Fruit fly (Drosophila melanogaster): ENCODE results near the gene CG34367.
A peak's percentile ranks its signal among the peaks of the same experiment; 100 is the strongest.

The CG34367 gene

dm6 chr2L:10396488-10396824 is 42.8 kb upstream of the CG34367 start, which contains the start of gene Cnot4 (continued):
- no peak for TF ChIP-seq br (optimal IDR thresholded peaks at IDR 0.05)
- no peak for TF ChIP-seq da (GFP tag; optimal IDR thresholded peaks at IDR 0.05)
- TF ChIP-seq Atf3 (GFP tag; optimal IDR thresholded peaks at IDR 0.05): no peak
- TF ChIP-seq Adf1 (GFP tag; IDR thresholded peaks at IDR 0.05): no peak
- no peak for TF ChIP-seq Fer2 (tag; optimal IDR thresholded peaks at IDR 0.05)
- TF ChIP-seq eyg (GFP tag; optimal IDR thresholded peaks at IDR 0.05): no peak
- no peak for TF ChIP-seq Pdp1 (GFP tag; optimal IDR thresholded peaks at IDR 0.05)
- TF ChIP-seq repo (GFP tag; optimal IDR thresholded peaks at IDR 0.05): no peak
- no peak for TF ChIP-seq CrebB (tag; optimal IDR thresholded peaks at IDR 0.05)
- peak; percentile 25 for TF ChIP-seq CG15514 (GFP tag; optimal IDR thresholded peaks at IDR 0.05)
- no peak for TF ChIP-seq pb (GFP tag; optimal IDR thresholded peaks at IDR 0.05)
- TF ChIP-seq crc (GFP tag; optimal IDR thresholded peaks at IDR 0.05): no peak
- TF ChIP-seq kay (GFP tag; optimal IDR thresholded peaks at IDR 0.05): no peak
- TF ChIP-seq Hr3 (GFP tag; optimal IDR thresholded peaks at IDR 0.05): peak; percentile 25
- no peak for TF ChIP-seq CG6689 (GFP tag; IDR thresholded peaks at IDR 0.05)
- TF ChIP-seq CG11696 (GFP tag; IDR thresholded peaks at IDR 0.05): no peak
- TF ChIP-seq E2f2 (GFP tag; IDR thresholded peaks at IDR 0.05): no peak
- TF ChIP-seq CG10431 (GFP tag; optimal IDR thresholded peaks at IDR 0.05): no peak
- TF ChIP-seq ci (GFP tag; IDR thresholded peaks at IDR 0.05): no peak
- TF ChIP-seq CG10543 (GFP tag; optimal IDR thresholded peaks at IDR 0.05): no peak
- TF ChIP-seq CG17568 (GFP tag; optimal IDR thresholded peaks at IDR 0.05): no peak
- no peak for TF ChIP-seq B-H1 (GFP tag; IDR thresholded peaks at IDR 0.05)
- TF ChIP-seq CG10959 (GFP tag; IDR thresholded peaks at IDR 0.05): no peak
- no peak for TF ChIP-seq CG11456 (GFP tag; IDR thresholded peaks at IDR 0.05)
- TF ChIP-seq hb (GFP tag; IDR thresholded peaks at IDR 0.05; ENCODE audit: partially characterized antibody): no peak
- TF ChIP-seq Deaf1 (tag; optimal IDR thresholded peaks at IDR 0.05): no peak
- TF ChIP-seq mam (GFP tag; optimal IDR thresholded peaks at IDR 0.05): no peak
- TF ChIP-seq CG17361 (GFP tag; IDR thresholded peaks at IDR 0.05): peak; percentile 47; the same call in 1 of the 3 replicates
- no peak for TF ChIP-seq CG18476 (GFP tag; optimal IDR thresholded peaks at IDR 0.05)
- TF ChIP-seq Side (GFP tag; optimal IDR thresholded peaks at IDR 0.05): no peak
- TF ChIP-seq yki (optimal IDR thresholded peaks at IDR 0.05): no peak
- no peak for TF ChIP-seq gro (GFP tag; optimal IDR thresholded peaks at IDR 0.05)
- no peak for TF ChIP-seq Hmr (GFP tag; optimal IDR thresholded peaks at IDR 0.05)
- TF ChIP-seq Sry-β (GFP tag; optimal IDR thresholded peaks at IDR 0.05): peak; percentile 78
- TF ChIP-seq CG10462 (GFP tag; optimal IDR thresholded peaks at IDR 0.05): no peak
- no peak for TF ChIP-seq Antp (GFP tag; optimal IDR thresholded peaks at IDR 0.05)
- no peak for TF ChIP-seq HLH3B (GFP tag; IDR thresholded peaks at IDR 0.05)
- TF ChIP-seq Doc2 (GFP tag; IDR thresholded peaks at IDR 0.05): no peak
- TF ChIP-seq Awh (GFP tag; IDR thresholded peaks at IDR 0.05): no peak
- TF ChIP-seq az2 (GFP tag; optimal IDR thresholded peaks at IDR 0.05): no peak
- no peak for TF ChIP-seq sr (GFP tag; IDR thresholded peaks at IDR 0.05)
- TF ChIP-seq CG6765 (GFP tag; optimal IDR thresholded peaks at IDR 0.05): no peak
- peak; percentile 48; the same call in 2 of the 3 replicates for TF ChIP-seq knrl (GFP tag; IDR thresholded peaks at IDR 0.05; ENCODE audit: partially characterized antibody)
- peak; percentile 29 for TF ChIP-seq CG17829 (tag; optimal IDR thresholded peaks at IDR 0.05)
- TF ChIP-seq Ravus (GFP tag; IDR thresholded peaks at IDR 0.05): no peak
- no peak for TF ChIP-seq crp (GFP tag; optimal IDR thresholded peaks at IDR 0.05)
- no peak for TF ChIP-seq sisA (GFP tag; IDR thresholded peaks at IDR 0.05)
- peak; percentile 10 for TF ChIP-seq CG8290 (GFP tag; optimal IDR thresholded peaks at IDR 0.05)
- no peak for TF ChIP-seq CG8290 (tag; optimal IDR thresholded peaks at IDR 0.05)
- no peak for TF ChIP-seq ranshi (GFP tag; IDR thresholded peaks at IDR 0.05)
- TF ChIP-seq CG17359 (tag; optimal IDR thresholded peaks at IDR 0.05): no peak
- TF ChIP-seq ems (GFP tag; optimal IDR thresholded peaks at IDR 0.05): no peak
- TF ChIP-seq mirr (GFP tag; optimal IDR thresholded peaks at IDR 0.05): no peak
- no peak for TF ChIP-seq CG6813 (GFP tag; optimal IDR thresholded peaks at IDR 0.05)

Data from whole organism, embryonic.